Fruit fly (Drosophila melanogaster): ENCODE measurements around the gene Atx-1.

Gene Atx-1

DNA sequence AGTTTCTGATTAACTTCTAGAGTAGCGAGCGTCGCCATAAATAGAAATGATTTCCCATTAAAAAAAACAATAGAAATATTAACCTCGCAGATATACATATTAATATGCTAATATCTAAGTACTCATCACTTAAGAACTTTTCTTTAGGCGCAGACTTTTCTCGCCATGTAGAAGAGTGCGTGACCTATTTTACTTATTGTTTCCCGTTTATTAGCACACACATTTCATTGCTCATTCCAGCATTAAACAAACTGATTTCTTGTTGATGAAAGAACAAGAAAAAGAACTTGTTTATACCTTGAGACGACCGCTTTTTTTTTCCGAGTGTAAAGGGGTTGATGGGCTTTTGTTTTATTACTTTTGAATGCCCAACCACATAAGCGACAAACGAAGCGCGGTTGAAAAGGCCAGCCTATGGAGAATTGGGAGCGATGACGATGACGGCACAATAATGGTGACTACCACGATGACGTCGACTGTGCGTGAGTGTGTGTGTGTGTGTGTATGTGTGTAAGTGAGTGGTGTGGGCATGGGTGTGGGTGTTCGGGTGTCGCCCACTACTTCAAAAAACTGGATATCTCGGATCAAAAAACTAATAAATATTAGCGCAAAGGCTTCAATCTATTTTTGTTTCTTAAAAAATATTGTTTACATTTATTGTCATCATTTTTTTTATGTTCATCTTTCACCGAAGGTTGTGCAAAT, 26.9 kb upstream of the Atx-1 start (continued):
- TF ChIP-seq CG7368 (GFP tag; optimal IDR thresholded peaks at IDR 0.05) = no peak
- TF ChIP-seq CG6854 (GFP tag; optimal IDR thresholded peaks at IDR 0.05) = no peak
- TF ChIP-seq achi (GFP tag; optimal IDR thresholded peaks at IDR 0.05) = no peak
- no peak for TF ChIP-seq Ets21C (GFP tag; optimal IDR thresholded peaks at IDR 0.05)
- TF ChIP-seq svp (GFP tag) = peak; percentile 64
- no peak for TF ChIP-seq Gug (GFP tag; IDR thresholded peaks at IDR 0.05)
- no peak for TF ChIP-seq Blimp-1 (GFP tag; optimal IDR thresholded peaks at IDR 0.05)
- TF ChIP-seq CG10631 (GFP tag; optimal IDR thresholded peaks at IDR 0.05) = no peak
- TF ChIP-seq CG10669 (GFP tag; optimal IDR thresholded peaks at IDR 0.05) = no peak
- TF ChIP-seq Eip75B (GFP tag; optimal IDR thresholded peaks at IDR 0.05) = no peak
- TF ChIP-seq lz (GFP tag; optimal IDR thresholded peaks at IDR 0.05) = no peak
- peak; percentile 11 for TF ChIP-seq CG34406 (GFP tag; optimal IDR thresholded peaks at IDR 0.05)
- TF ChIP-seq Met (GFP tag; optimal IDR thresholded peaks at IDR 0.05) = no peak
- no peak for TF ChIP-seq CG16779 (tag; optimal IDR thresholded peaks at IDR 0.05)
- no peak for TF ChIP-seq dac (GFP tag; optimal IDR thresholded peaks at IDR 0.05)

dm6 chrX:6796972-6797371, 26.0 kb upstream of the Atx-1 start:
- TF ChIP-seq achi (GFP tag; optimal IDR thresholded peaks at IDR 0.05) (no peak), fkh (GFP tag; optimal IDR thresholded peaks at IDR 0.05) (no peak), Sox102F (GFP tag; optimal IDR thresholded peaks at IDR 0.05) (no peak), CG34406 (GFP tag; optimal IDR thresholded peaks at IDR 0.05) (no peak), CG7368 (GFP tag; optimal IDR thresholded peaks at IDR 0.05) (no peak), lz (GFP tag; optimal IDR thresholded peaks at IDR 0.05) (no peak), Ets96B (tag; optimal IDR thresholded peaks at IDR 0.05) (no peak), Sox15 (GFP tag; optimal IDR thresholded peaks at IDR 0.05) (no peak), Eip93F (GFP tag; optimal IDR thresholded peaks at IDR 0.05) (no peak), Eip75B (GFP tag; optimal IDR thresholded peaks at IDR 0.05) (no peak), Gug (GFP tag; IDR thresholded peaks at IDR 0.05) (no peak), CG6808 (GFP tag; optimal IDR thresholded peaks at IDR 0.05) (no peak), Blimp-1 (GFP tag; optimal IDR thresholded peaks at IDR 0.05) (no peak), CG11902 (GFP tag; optimal IDR thresholded peaks at IDR 0.05) (no peak), Ets21C (GFP tag; optimal IDR thresholded peaks at IDR 0.05) (no peak), Hr4 (GFP tag; optimal IDR thresholded peaks at IDR 0.05) (no peak), esn (GFP tag; optimal IDR thresholded peaks at IDR 0.05) (no peak), CG8319 (GFP tag; optimal IDR thresholded peaks at IDR 0.05) (no peak), Smox (GFP tag; optimal IDR thresholded peaks at IDR 0.05) (no peak), svp (GFP tag) (no peak)

- TF ChIP-seq fkh (GFP tag; optimal IDR thresholded peaks at IDR 0.05) (peak; percentile 17), CG11762 (GFP tag; optimal IDR thresholded peaks at IDR 0.05; ENCODE audit: insufficient read depth) (no peak)
Measured at dm6 chrX:6799261-6800022, 23.6 kb upstream of the Atx-1 start.

DNA sequence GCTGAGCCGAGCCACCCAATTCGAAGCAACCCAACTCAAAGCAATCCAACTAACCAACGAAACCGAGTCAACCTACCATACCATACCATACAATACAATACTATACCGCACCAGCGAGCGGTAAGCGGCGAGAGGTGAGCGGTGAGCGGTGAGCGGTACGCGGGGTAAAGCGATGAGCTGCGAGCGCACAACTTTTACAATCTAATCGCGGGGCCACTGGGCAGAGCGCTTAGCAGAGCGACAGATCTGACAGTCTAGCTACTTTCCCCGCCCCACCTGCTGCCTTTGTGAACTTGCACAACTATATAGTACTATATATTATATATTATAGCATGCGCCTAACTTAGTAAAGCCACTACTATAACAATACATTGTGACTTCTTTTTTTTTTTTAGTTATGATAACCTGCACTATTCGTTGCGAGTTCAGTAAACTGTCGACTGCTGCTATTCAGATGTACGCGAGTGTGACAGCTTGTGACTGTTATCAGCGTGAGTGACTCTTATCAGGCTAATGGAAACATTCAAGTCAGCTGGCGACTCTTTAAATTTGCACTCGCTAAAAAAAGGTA, 22.2 kb upstream of the Atx-1 start:
- no peak for TF ChIP-seq dac (GFP tag; optimal IDR thresholded peaks at IDR 0.05)
- no peak for TF ChIP-seq fd59A (GFP tag; optimal IDR thresholded peaks at IDR 0.05)
- TF ChIP-seq Sox15 (GFP tag; optimal IDR thresholded peaks at IDR 0.05) = no peak
- TF ChIP-seq Ets96B (tag; optimal IDR thresholded peaks at IDR 0.05) = no peak
- peak; percentile 74 for TF ChIP-seq svp (GFP tag)
- no peak for TF ChIP-seq CG6276 (GFP tag; optimal IDR thresholded peaks at IDR 0.05)
- peak; percentile 39 for TF ChIP-seq acj6 (GFP tag; optimal IDR thresholded peaks at IDR 0.05)
- TF ChIP-seq eg (GFP tag; IDR thresholded peaks at IDR 0.05) = 0 out of 3 replicates have a peak, but pooled peaks have one; percentile 22
- peak; percentile 8 for TF ChIP-seq Smox (GFP tag; optimal IDR thresholded peaks at IDR 0.05)
- no peak for TF ChIP-seq cyc (GFP tag; optimal IDR thresholded peaks at IDR 0.05)
- no peak for TF ChIP-seq CG16779 (tag; optimal IDR thresholded peaks at IDR 0.05)
- no peak for TF ChIP-seq Lpt (GFP tag; optimal IDR thresholded peaks at IDR 0.05)
- peak; percentile 15 for TF ChIP-seq pdm3 (GFP tag; optimal IDR thresholded peaks at IDR 0.05)
- no peak for TF ChIP-seq CG11762 (GFP tag; optimal IDR thresholded peaks at IDR 0.05; ENCODE audit: insufficient read depth)
- no peak for TF ChIP-seq topi (GFP tag; optimal IDR thresholded peaks at IDR 0.05)
- TF ChIP-seq CG7368 (GFP tag; optimal IDR thresholded peaks at IDR 0.05) = no peak
- TF ChIP-seq CG10669 (GFP tag; optimal IDR thresholded peaks at IDR 0.05) = no peak
- no peak for TF ChIP-seq Blimp-1 (GFP tag; optimal IDR thresholded peaks at IDR 0.05)
- no peak for TF ChIP-seq Eip75B (GFP tag; optimal IDR thresholded peaks at IDR 0.05)
- TF ChIP-seq CG4318 (GFP tag; optimal IDR thresholded peaks at IDR 0.05) = no peak
- no peak for TF ChIP-seq Eip93F (GFP tag; optimal IDR thresholded peaks at IDR 0.05)
- peak; percentile 45 for TF ChIP-seq fkh (GFP tag; optimal IDR thresholded peaks at IDR 0.05)
- no peak for TF ChIP-seq vri (GFP tag; optimal IDR thresholded peaks at IDR 0.05)
- TF ChIP-seq fd85E (GFP tag; optimal IDR thresholded peaks at IDR 0.05) = no peak
- peak; percentile 18 for TF ChIP-seq CG3919 (GFP tag; optimal IDR thresholded peaks at IDR 0.05)
- TF ChIP-seq dsx (GFP tag; optimal IDR thresholded peaks at IDR 0.05; ENCODE audit: poor library complexity, severe bottlenecking) = no peak

All from whole organism, prepupa.